Fruit fly (Drosophila melanogaster): Measurements from ENCODE around the gene CG12560.
"Not testable (repeated sequence)": the region's sequence is repeated elsewhere in the genome, so short reads cannot be mapped to it uniquely, and the experiment has no call there.

DNA sequence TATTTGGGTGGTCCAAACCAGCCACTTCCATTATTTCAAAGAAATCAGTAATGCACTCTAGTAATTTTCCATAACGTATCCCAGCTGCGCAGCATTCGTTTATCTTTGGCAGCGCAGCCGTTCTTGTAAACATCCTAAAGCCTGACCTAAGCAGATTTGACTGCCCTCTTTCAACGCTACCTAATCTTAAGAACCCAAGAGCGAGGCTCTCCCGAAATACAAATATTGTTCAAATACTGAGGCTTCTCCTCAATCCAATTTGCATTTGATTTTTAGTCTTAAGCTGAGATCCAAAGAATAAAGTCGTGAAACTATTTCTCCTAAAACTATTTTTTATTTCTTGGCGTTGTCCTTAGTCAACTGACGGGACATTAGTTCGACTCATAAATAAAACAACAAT, 25.6 kb downstream of the CG12560 start, which contains the start of gene CG7231:
- not testable (repeated sequence) for TF ChIP-seq Dfd (GFP tag; optimal IDR thresholded peaks at IDR 0.05); psq (GFP tag; optimal IDR thresholded peaks at IDR 0.05); rgr (GFP tag; optimal IDR thresholded peaks at IDR 0.05); Dif (GFP tag; optimal IDR thresholded peaks at IDR 0.05; ENCODE audit: partially characterized antibody); Hr78 (GFP tag; optimal IDR thresholded peaks at IDR 0.05); sv (GFP tag; optimal IDR thresholded peaks at IDR 0.05); usp (GFP tag; optimal IDR thresholded peaks at IDR 0.05); Rel (GFP tag; optimal IDR thresholded peaks at IDR 0.05); Rel (tag; optimal IDR thresholded peaks at IDR 0.05); Hr83 (GFP tag; optimal IDR thresholded peaks at IDR 0.05; ENCODE audit: poor library complexity, severe bottlenecking)
